Fruit fly (Drosophila melanogaster) whole organism, embryonic: ENCODE measurements around the gene Ant2.

Experiments
- Abd-B ChIP-seq: fragments of 200-800 bp; sonication (Bioruptor generic); optimal IDR thresholded peaks from 2 replicates; lab custom pipeline; 2018; ENCODE audit warnings: missing biosample characterization, mild to moderate bottlenecking, missing genetic modification characterization, moderate library complexity
- Bteb2 ChIP-seq: fragments of 200-800 bp; sonication (Bioruptor generic); optimal IDR thresholded peaks from 2 replicates; lab custom pipeline; 2016; ENCODE audit warnings: missing biosample characterization, missing genetic modification characterization
- CG10959 ChIP-seq: fragments of 200-800 bp; sonication (Bioruptor generic); IDR thresholded peaks from 2 replicates; pipeline ENCODE4 v1.3.6; 2022; ENCODE audit warnings: missing biosample characterization, missing genetic modification characterization
- CG11696 ChIP-seq: fragments of 200-800 bp; sonication (Bioruptor generic); IDR thresholded peaks from 2 replicates; pipeline ENCODE4 v1.3.6; 2022; ENCODE audit warnings: missing biosample characterization, missing genetic modification characterization
- CG12769 ChIP-seq: fragments of 200-800 bp; sonication (Bioruptor generic); optimal IDR thresholded peaks from 2 replicates; lab custom pipeline; 2019; ENCODE audit warnings: missing biosample characterization, mild to moderate bottlenecking, missing genetic modification characterization, moderate library complexity
- CG14667 ChIP-seq: fragments of 200-800 bp; sonication (Bioruptor generic); IDR thresholded peaks from 2 replicates; pipeline ENCODE4 v1.3.6; 2022; ENCODE audit warnings: missing biosample characterization, missing genetic modification characterization
- CG15269 ChIP-seq: fragments of 200-800 bp; sonication (Bioruptor generic); optimal IDR thresholded peaks from 2 replicates; lab custom pipeline; 2018; ENCODE audit warnings: missing biosample characterization, mild to moderate bottlenecking, missing genetic modification characterization, moderate library complexity
- CG16815 ChIP-seq: fragments of 200-800 bp; sonication (Bioruptor generic); optimal IDR thresholded peaks from 3 replicates; lab custom pipeline; 2017; ENCODE audit warnings: missing biosample characterization, mild to moderate bottlenecking, missing genetic modification characterization
- CG18011 ChIP-seq: fragments of 200-800 bp; sonication (Bioruptor generic); optimal IDR thresholded peaks from 2 replicates; lab custom pipeline; 2017; ENCODE audit warnings: missing biosample characterization, missing genetic modification characterization, mild to moderate bottlenecking, moderate library complexity, missing genotype
- CG18476 ChIP-seq: fragments of 200-800 bp; sonication (Bioruptor generic); optimal IDR thresholded peaks from 2 replicates; lab custom pipeline; 2016; ENCODE audit warnings: missing biosample characterization, mild to moderate bottlenecking, missing genetic modification characterization
- CG31224 ChIP-seq: fragments of 200-800 bp; sonication (Bioruptor generic); IDR thresholded peaks from 2 replicates; pipeline ENCODE4 v1.3.6; 2022; ENCODE audit warnings: missing biosample characterization, missing genetic modification characterization
- CG31441 ChIP-seq: fragments of 200-800 bp; sonication (Bioruptor generic); IDR thresholded peaks from 2 replicates; pipeline ENCODE4 v1.3.6; 2022; ENCODE audit warnings: missing biosample characterization, missing genetic modification characterization
- CG32767 ChIP-seq: fragments of 200-800 bp; sonication (Bioruptor generic); IDR thresholded peaks from 2 replicates; pipeline ENCODE4 v1.3.6; 2022; ENCODE audit warnings: missing biosample characterization, missing genetic modification characterization
- CG4328 ChIP-seq: fragments of 200-800 bp; sonication (Bioruptor generic); optimal IDR thresholded peaks from 3 replicates; lab custom pipeline; 2017; ENCODE audit warnings: missing biosample characterization, missing genetic modification reagents, missing genetic modification characterization
- CG6272 ChIP-seq: fragments of 200-800 bp; sonication (Bioruptor generic); IDR thresholded peaks from 2 replicates; pipeline ENCODE4 v1.3.6; 2022; ENCODE audit warnings: missing biosample characterization, missing genetic modification characterization
- CG6683 ChIP-seq: fragments of 200-800 bp; sonication (Bioruptor generic); optimal IDR thresholded peaks from 2 replicates; lab custom pipeline; 2017; ENCODE audit warnings: missing biosample characterization, mild to moderate bottlenecking, missing genetic modification characterization, missing genetic modification reagents
- CG7372 ChIP-seq: fragments of 200-800 bp; sonication (Bioruptor generic); IDR thresholded peaks from 2 replicates; pipeline ENCODE4 v1.3.6; 2022; ENCODE audit warnings: missing biosample characterization, missing genetic modification characterization
- CG7987 ChIP-seq: fragments of 200-800 bp; sonication (Bioruptor generic); optimal IDR thresholded peaks from 2 replicates; lab custom pipeline; 2018; ENCODE audit warnings: missing biosample characterization, mild to moderate bottlenecking, missing genetic modification characterization, moderate library complexity
- CG9727 ChIP-seq: fragments of 200-800 bp; sonication (Bioruptor generic); optimal IDR thresholded peaks from 3 replicates; lab custom pipeline; 2017; ENCODE audit warnings: missing biosample characterization, mild to moderate bottlenecking, missing genetic modification characterization
- CHES-1-like ChIP-seq: fragments of 200-800 bp; sonication (Bioruptor generic); optimal IDR thresholded peaks from 2 replicates; lab custom pipeline; 2016; ENCODE audit warnings: missing biosample characterization, missing genetic modification characterization
- CoRest ChIP-seq: fragments of 200-800 bp; sonication (Bioruptor generic); optimal IDR thresholded peaks from 3 replicates; lab custom pipeline; 2018; ENCODE audit warnings: missing biosample characterization, mild to moderate bottlenecking, missing genetic modification characterization, moderate library complexity
- CrebB ChIP-seq: fragments of 200-800 bp; sonication (Bioruptor generic); optimal IDR thresholded peaks from 3 replicates; lab custom pipeline; 2018; ENCODE audit warnings: missing biosample characterization, mild to moderate bottlenecking, missing genetic modification characterization
- D ChIP-seq, 2 experiments: fragments of 200-800 bp in 1 of 2; fragments of >200 bp in 1 of 2; sonication (Bioruptor generic) in 1 of 2; optimal IDR thresholded peaks; 2 replicates in 1 of 2; 3 replicates in 1 of 2; lab custom pipeline; 2017; ENCODE audit warnings: mild to moderate bottlenecking in 1 of 2, missing biosample characterization in 1 of 2, missing genetic modification characterization in 1 of 2, missing genetic modification reagents in 1 of 2
- Dip3 ChIP-seq: fragments of 200-800 bp; sonication (Bioruptor generic); optimal IDR thresholded peaks from 3 replicates; lab custom pipeline; 2016; ENCODE audit warnings: missing biosample characterization, missing genetic modification characterization
- Eip74EF ChIP-seq, 2 experiments: fragments of 200-800 bp in 1 of 2; fragments of >200 bp in 1 of 2; sonication (Bioruptor generic) in 1 of 2; optimal IDR thresholded peaks; 2 replicates each; lab custom pipeline; 2017 to 2019; ENCODE audit warnings: missing biosample characterization in 2 of 2, missing genetic modification characterization in 2 of 2, mild to moderate bottlenecking in 1 of 2, moderate library complexity in 1 of 2
- HLH3B ChIP-seq: fragments of 200-800 bp; sonication (Bioruptor generic); IDR thresholded peaks from 2 replicates; pipeline ENCODE4 v1.3.6; 2022; ENCODE audit warnings: missing biosample characterization, missing genetic modification characterization
- Hmx ChIP-seq: fragments of 200-800 bp; sonication (Bioruptor generic); optimal IDR thresholded peaks from 2 replicates; lab custom pipeline; 2016; ENCODE audit warnings: missing biosample characterization, missing genetic modification characterization
- MTF-1 ChIP-seq: fragments of 200-800 bp; sonication (Bioruptor generic); optimal IDR thresholded peaks from 2 replicates; lab custom pipeline; 2018; ENCODE audit warnings: missing biosample characterization, mild to moderate bottlenecking, missing genetic modification characterization, borderline replicate concordance
- Opbp ChIP-seq: fragments of 200-800 bp; sonication (Bioruptor generic); IDR thresholded peaks from 3 replicates; pipeline ENCODE4 v1.3.6; 2022; ENCODE audit warnings: missing biosample characterization, missing genetic modification characterization; ENCODE audit not compliant: partially characterized antibody
- Poxn ChIP-seq: fragments of 200-800 bp; sonication (Bioruptor generic); IDR thresholded peaks from 2 replicates; pipeline ENCODE4 v1.3.6; 2022; ENCODE audit warnings: missing biosample characterization, missing genetic modification characterization
- Vsx1 ChIP-seq: fragments of 200-800 bp; sonication (Bioruptor generic); optimal IDR thresholded peaks from 2 replicates; lab custom pipeline; 2017; ENCODE audit warnings: missing biosample characterization, mild to moderate bottlenecking, missing genetic modification characterization, missing genetic modification reagents
- ash1 ChIP-seq: fragments of 200-800 bp; sonication (Bioruptor generic); optimal IDR thresholded peaks from 2 replicates; lab custom pipeline; 2018; ENCODE audit warnings: missing biosample characterization, mild to moderate bottlenecking, missing genetic modification characterization
- az2 ChIP-seq: fragments of 200-800 bp; sonication (Bioruptor generic); optimal IDR thresholded peaks from 3 replicates; lab custom pipeline; 2016; ENCODE audit warnings: missing biosample characterization, missing genetic modification characterization
- bbx ChIP-seq: fragments of 200-800 bp; sonication (Bioruptor generic); IDR thresholded peaks from 2 replicates; pipeline ENCODE4 v1.3.6; 2022; ENCODE audit warnings: missing biosample characterization, missing genetic modification characterization; ENCODE audit not compliant: partially characterized antibody
- crol ChIP-seq: fragments of 200-800 bp; sonication (Bioruptor generic); IDR thresholded peaks from 2 replicates; pipeline ENCODE4 v1.3.6; 2022; ENCODE audit warnings: missing biosample characterization, missing genetic modification characterization
- eve ChIP-seq, 2 experiments: fragments of >200 bp; optimal IDR thresholded peaks; 2 replicates each; lab custom pipeline; 2017; ENCODE audit warnings: missing biosample characterization in 2 of 2, missing genetic modification characterization in 2 of 2
- gsb-n ChIP-seq: fragments of 200-800 bp; sonication (Bioruptor generic); optimal IDR thresholded peaks from 3 replicates; lab custom pipeline; 2018; ENCODE audit warnings: missing biosample characterization, mild to moderate bottlenecking, missing genetic modification characterization
- kay ChIP-seq: fragments of 200-800 bp; sonication (Bioruptor generic); optimal IDR thresholded peaks from 2 replicates; lab custom pipeline; 2016; ENCODE audit warnings: missing biosample characterization, missing genetic modification characterization
- lmd ChIP-seq: fragments of 200-800 bp; sonication (Bioruptor generic); IDR thresholded peaks from 2 replicates; pipeline ENCODE4 v1.3.6; 2022; ENCODE audit warnings: missing biosample characterization, missing genetic modification characterization
- nerfin-1 ChIP-seq: fragments of 200-800 bp; sonication (Bioruptor generic); optimal IDR thresholded peaks from 3 replicates; lab custom pipeline; 2019; ENCODE audit warnings: missing biosample characterization, mild to moderate bottlenecking, missing genetic modification characterization, moderate library complexity
- org-1 ChIP-seq: fragments of 200-800 bp; sonication (Bioruptor generic); optimal IDR thresholded peaks from 2 replicates; lab custom pipeline; 2017; ENCODE audit warnings: missing biosample characterization, missing genetic modification characterization
- sd ChIP-seq: fragments of 200-800 bp; sonication (Bioruptor generic); optimal IDR thresholded peaks from 3 replicates; lab custom pipeline; 2018; ENCODE audit warnings: missing biosample characterization, mild to moderate bottlenecking, missing genetic modification characterization, moderate library complexity
- seq ChIP-seq: fragments of 200-800 bp; sonication (Bioruptor generic); IDR thresholded peaks from 2 replicates; pipeline ENCODE4 v1.3.6; 2022; ENCODE audit warnings: missing biosample characterization, missing genetic modification characterization
- sqz ChIP-seq: fragments of 200-800 bp; sonication (Bioruptor generic); optimal IDR thresholded peaks from 3 replicates; lab custom pipeline; 2018; ENCODE audit warnings: missing biosample characterization, mild to moderate bottlenecking, missing genetic modification characterization
- sr ChIP-seq: fragments of 200-800 bp; sonication (Bioruptor generic); IDR thresholded peaks from 3 replicates; pipeline ENCODE4 v1.3.6; 2022; ENCODE audit warnings: missing biosample characterization, missing genetic modification characterization
- stwl ChIP-seq: fragments of 200-800 bp; sonication (Bioruptor generic); optimal IDR thresholded peaks from 3 replicates; lab custom pipeline; 2018; ENCODE audit warnings: missing biosample characterization, mild to moderate bottlenecking, missing genetic modification characterization, moderate library complexity
- unpg ChIP-seq: fragments of 200-800 bp; sonication (Bioruptor generic); optimal IDR thresholded peaks from 3 replicates; lab custom pipeline; 2018; ENCODE audit warnings: missing biosample characterization, mild to moderate bottlenecking, missing genetic modification characterization, moderate library complexity

Gene Ant2

dm6 chrX:10802457-10803378 lies 16.0 kb upstream of the Ant2 start (continued):
- TF ChIP-seq gsb-n (tag; lab: Kevin White, UChicago) (peak; percentile 65), sqz (GFP tag; lab: Kevin White, UChicago) (peak; percentile 81), CG18011 (GFP tag; lab: Kevin White, UChicago) (no peak), CG31441 (GFP tag; lab: Robert Waterston, UW) (peak; percentile 88), MTF-1 (no peak), CG10959 (GFP tag; lab: Robert Waterston, UW) (no peak), CG16815 (GFP tag; lab: Kevin White, UChicago) (no peak), org-1 (GFP tag; lab: Kevin White, UChicago) (peak; percentile 47), CG9727 (GFP tag; lab: Kevin White, UChicago) (peak; percentile 61), Abd-B (GFP tag; lab: Kevin White, UChicago) (no peak), CG12769 (tag; lab: Kevin White, UChicago) (no peak), CG4328 (no peak), CrebB (tag; lab: Kevin White, UChicago) (no peak), nerfin-1 (tag; lab: Kevin White, UChicago) (peak; percentile 55), D (optimal IDR thresholded peaks at IDR 0.05; lab: Kevin White, UChicago) (no peak), D (GFP tag; optimal IDR thresholded peaks at IDR 0.05; lab: Kevin White, UChicago) (peak; percentile 47), seq (GFP tag; lab: Robert Waterston, UW) (peak; percentile 65; the same call in 1 of the 2 replicates), CHES-1-like (GFP tag; lab: Kevin White, UChicago) (no peak), CG7372 (0 out of 2 replicates have a peak, but pooled peaks have one; percentile 20), CG18476 (GFP tag; lab: Kevin White, UChicago) (no peak), CoRest (tag; lab: Kevin White, UChicago) (peak; percentile 81), stwl (tag; lab: Kevin White, UChicago) (no peak), bbx (GFP tag; lab: Robert Waterston, UW) (no peak), Vsx1 (peak; percentile 25), unpg (GFP tag; lab: Kevin White, UChicago) (peak; percentile 79), Poxn (GFP tag; lab: Robert Waterston, UW) (no peak), CG14667 (GFP tag; lab: Robert Waterston, UW) (no peak), CG11696 (GFP tag; lab: Robert Waterston, UW) (peak; percentile 91), lmd (GFP tag; lab: Robert Waterston, UW) (peak; percentile 59; the same call in 1 of the 2 replicates), Hmx (no peak), az2 (GFP tag; lab: Kevin White, UChicago) (peak; percentile 53), crol (no peak), CG7987 (GFP tag; lab: Kevin White, UChicago) (peak; percentile 12), CG31224 (GFP tag; lab: Robert Waterston, UW) (no peak), sr (GFP tag; lab: Robert Waterston, UW) (no peak), Bteb2 (GFP tag; lab: Kevin White, UChicago) (no peak), CG32767 (GFP tag; lab: Robert Waterston, UW) (no peak; the same call in 1 of the 2 replicates), HLH3B (GFP tag; lab: Robert Waterston, UW) (peak; percentile 53; the same call in 1 of the 2 replicates), CG6272 (GFP tag; lab: Robert Waterston, UW) (no peak), CG15269 (tag; lab: Kevin White, UChicago) (peak; percentile 82), Dip3 (GFP tag; lab: Kevin White, UChicago) (no peak), CG6683 (GFP tag; lab: Kevin White, UChicago) (peak; percentile 25), sd (no peak), kay (GFP tag; lab: Kevin White, UChicago) (no peak), ash1 (GFP tag; lab: Kevin White, UChicago) (no peak), Eip74EF (GFP tag; optimal IDR thresholded peaks at IDR 0.05; lab: Kevin White, UChicago) (peak in 1 of 2 experiments; percentile 66), Opbp (no peak), eve (GFP tag; optimal IDR thresholded peaks at IDR 0.05; lab: Kevin White, UChicago) (peak in 1 of 2 experiments; percentile 46)
